Fruit fly (Drosophila melanogaster): ENCODE results near the gene dsb.

The dsb gene

dm6 chr3L:1865121-1865727, 44.8 kb downstream of the dsb start, which contains the start of the genes HBS1 and CG12025 (continued):
- TF ChIP-seq kah (GFP tag; optimal IDR thresholded peaks at IDR 0.05) = no peak
- TF ChIP-seq CG32767 (GFP tag; IDR thresholded peaks at IDR 0.05) = no peak
- TF ChIP-seq Dll (GFP tag; IDR thresholded peaks at IDR 0.05; ENCODE audit: partially characterized antibody) = no peak
- no peak for TF ChIP-seq CG5953 (GFP tag; IDR thresholded peaks at IDR 0.05)
- peak; percentile 26 for TF ChIP-seq CG3838 (GFP tag; optimal IDR thresholded peaks at IDR 0.05)
- peak; percentile 76 for TF ChIP-seq CG8290 (GFP tag; optimal IDR thresholded peaks at IDR 0.05)
- no peak for TF ChIP-seq CG8290 (tag; optimal IDR thresholded peaks at IDR 0.05)
- TF ChIP-seq repo (GFP tag; optimal IDR thresholded peaks at IDR 0.05) = peak; percentile 38
- no peak for TF ChIP-seq Sry-β (GFP tag; optimal IDR thresholded peaks at IDR 0.05)
- TF ChIP-seq Scr (GFP tag; IDR thresholded peaks at IDR 0.05; ENCODE audit: partially characterized antibody) = no peak
- TF ChIP-seq CG7928 (GFP tag; optimal IDR thresholded peaks at IDR 0.05) = no peak
- peak; percentile 37 for TF ChIP-seq CG5245 (GFP tag; optimal IDR thresholded peaks at IDR 0.05)
- TF ChIP-seq CG10209 (GFP tag; optimal IDR thresholded peaks at IDR 0.05) = no peak
- 0 out of 3 replicates have a peak, but pooled peaks have one; percentile 21 for TF ChIP-seq ase (GFP tag; IDR thresholded peaks at IDR 0.05)
- no peak for TF ChIP-seq CG1832 (GFP tag; optimal IDR thresholded peaks at IDR 0.05)
- no peak for TF ChIP-seq jing (GFP tag; optimal IDR thresholded peaks at IDR 0.05)
- peak; percentile 39 for TF ChIP-seq zen (tag; optimal IDR thresholded peaks at IDR 0.05)
- TF ChIP-seq Drgx (GFP tag; IDR thresholded peaks at IDR 0.05) = no peak
- peak; percentile 74 for TF ChIP-seq MESR4 (GFP tag; optimal IDR thresholded peaks at IDR 0.05)
- TF ChIP-seq CG11398 (GFP tag; optimal IDR thresholded peaks at IDR 0.05) = no peak
- TF ChIP-seq mld (GFP tag; IDR thresholded peaks at IDR 0.05; ENCODE audit: partially characterized antibody) = no peak
- TF ChIP-seq kay (GFP tag; optimal IDR thresholded peaks at IDR 0.05) = peak; percentile 5
- TF ChIP-seq CG6813 (GFP tag; optimal IDR thresholded peaks at IDR 0.05) = no peak
- peak; percentile 62 for TF ChIP-seq Dip3 (GFP tag; optimal IDR thresholded peaks at IDR 0.05)
- no peak for TF ChIP-seq D (optimal IDR thresholded peaks at IDR 0.05)
- TF ChIP-seq D (GFP tag; optimal IDR thresholded peaks at IDR 0.05) = peak; percentile 9
- TF ChIP-seq Xbp1 (GFP tag; optimal IDR thresholded peaks at IDR 0.05) = peak; percentile 76
- TF ChIP-seq Fer2 (tag; optimal IDR thresholded peaks at IDR 0.05) = peak; percentile 32
- TF ChIP-seq CG30403 (GFP tag; optimal IDR thresholded peaks at IDR 0.05) = peak; percentile 71
- TF ChIP-seq emc (GFP tag; optimal IDR thresholded peaks at IDR 0.05) = peak; percentile 38
- TF ChIP-seq CkIIα-i1 (GFP tag; IDR thresholded peaks at IDR 0.05) = no peak
- no peak for TF ChIP-seq CG2199 (GFP tag; IDR thresholded peaks at IDR 0.05)
- TF ChIP-seq zfh2 (GFP tag; optimal IDR thresholded peaks at IDR 0.05) = peak; percentile 64
- no peak for TF ChIP-seq gsb (GFP tag; IDR thresholded peaks at IDR 0.05)
- TF ChIP-seq Bgb (GFP tag; IDR thresholded peaks at IDR 0.05; ENCODE audit: partially characterized antibody) = no peak
- peak; percentile 32 for TF ChIP-seq CG16863 (GFP tag; optimal IDR thresholded peaks at IDR 0.05)
- TF ChIP-seq phol (tag; optimal IDR thresholded peaks at IDR 0.05) = peak; percentile 80
- TF ChIP-seq tna (GFP tag; IDR thresholded peaks at IDR 0.05; ENCODE audit: partially characterized antibody) = no peak; the same call in 1 of the 2 replicates
- peak; percentile 34 for TF ChIP-seq Dek (tag; optimal IDR thresholded peaks at IDR 0.05)
- peak; percentile 57 for TF ChIP-seq Hr3 (GFP tag; optimal IDR thresholded peaks at IDR 0.05)
- no peak for TF ChIP-seq Six4 (GFP tag; optimal IDR thresholded peaks at IDR 0.05)
- TF ChIP-seq tgo (GFP tag; IDR thresholded peaks at IDR 0.05) = peak; percentile 49; the same call in 2 of the 3 replicates
- no peak for TF ChIP-seq psq (GFP tag; optimal IDR thresholded peaks at IDR 0.05)
- TF ChIP-seq TFAM (GFP tag; optimal IDR thresholded peaks at IDR 0.05) = no peak
- no peak for TF ChIP-seq peb (GFP tag; IDR thresholded peaks at IDR 0.05)
- peak; percentile 65 for TF ChIP-seq CG2678 (tag; optimal IDR thresholded peaks at IDR 0.05)
- TF ChIP-seq CG16815 (GFP tag; optimal IDR thresholded peaks at IDR 0.05) = peak; percentile 38
- TF ChIP-seq sc (optimal IDR thresholded peaks at IDR 0.05) = no peak
- TF ChIP-seq sc (GFP tag; optimal IDR thresholded peaks at IDR 0.05) = no peak
- TF ChIP-seq CG10654 (GFP tag; optimal IDR thresholded peaks at IDR 0.05) = no peak
- no peak for TF ChIP-seq B-H2 (GFP tag; optimal IDR thresholded peaks at IDR 0.05)

Measured in whole organism, embryonic.